Worm (Caenorhabditis elegans) whole organism, mixed stage, embryonic: Measurements from ENCODE around the gene EEED8.12.

Experiments used
- elt-1 ChIP-seq: sonication (generic microtip); optimal IDR thresholded peaks from 2 replicates; lab custom pipeline; 2017; ENCODE audit warnings: missing genetic modification characterization, mild to moderate bottlenecking, missing compliant biosample characterization, antibody characterized with exemption, moderate library complexity, borderline replicate concordance; ENCODE audit not compliant: insufficient read depth
- elt-3 ChIP-seq: fragments of 150-350 bp; optimal IDR thresholded peaks from 2 replicates; lab custom pipeline; 2014; ENCODE audit warnings: missing biosample characterization, missing genetic modification characterization
- ham-2 ChIP-seq: fragments of 200-800 bp; sonication (Bioruptor generic); optimal IDR thresholded peaks from 2 replicates; lab custom pipeline; 2018; ENCODE audit warnings: mild to moderate bottlenecking, missing genetic modification characterization, missing compliant biosample characterization
- lin-13 ChIP-seq: fragments of 150-350 bp; optimal IDR thresholded peaks from 2 replicates; lab custom pipeline; 2014; ENCODE audit warnings: missing biosample characterization, missing genetic modification characterization
- nhr-12 ChIP-seq: fragments of 150-350 bp; optimal IDR thresholded peaks from 2 replicates; lab custom pipeline; 2014; ENCODE audit warnings: missing biosample characterization, missing genetic modification characterization
- nhr-237 ChIP-seq: fragments of 150-350 bp; optimal IDR thresholded peaks from 2 replicates; lab custom pipeline; 2014; ENCODE audit warnings: missing biosample characterization, missing genetic modification characterization
- nhr-28 ChIP-seq: fragments of 150-350 bp; optimal IDR thresholded peaks from 2 replicates; lab custom pipeline; 2014; ENCODE audit warnings: missing biosample characterization, missing genetic modification characterization
- pha-4 ChIP-seq: fragments of 150-350 bp; optimal IDR thresholded peaks from 2 replicates; lab custom pipeline; 2018; ENCODE audit warnings: missing biosample characterization, missing genetic modification reagents, missing genetic modification characterization
- sptf-1 ChIP-seq: sonication (generic microtip); optimal IDR thresholded peaks from 2 replicates; lab custom pipeline; 2017; ENCODE audit warnings: mild to moderate bottlenecking, missing genetic modification characterization, moderate library complexity, missing compliant biosample characterization
- unc-39 ChIP-seq: fragments of 150-350 bp; optimal IDR thresholded peaks from 2 replicates; lab custom pipeline; 2014; ENCODE audit warnings: missing biosample characterization, missing genetic modification characterization
- unc-62 ChIP-seq: fragments of 150-350 bp; optimal IDR thresholded peaks from 2 replicates; lab custom pipeline; 2014; ENCODE audit warnings: missing biosample characterization, missing genetic modification reagents, missing genetic modification characterization
- ztf-11 ChIP-seq: fragments of 150-350 bp; optimal IDR thresholded peaks from 2 replicates; lab custom pipeline; 2014; ENCODE audit warnings: missing biosample characterization, missing genetic modification characterization

- TF ChIP-seq lin-13 (no peak), sptf-1 (tag; lab: Kevin White, UChicago) (no peak), elt-3 (tag; lab: Kevin White, UChicago) (no peak), pha-4 (tag; lab: Kevin White, UChicago) (no peak), unc-39 (tag; lab: Kevin White, UChicago) (no peak), nhr-237 (no peak), ztf-11 (tag; lab: Kevin White, UChicago) (no peak), nhr-28 (no peak), unc-62 (GFP tag; lab: Kevin White, UChicago) (no peak), elt-1 (tag; lab: Kevin White, UChicago) (no peak), ham-2 (no peak), nhr-12 (tag; lab: Kevin White, UChicago) (no peak)
Measured at ce11 chrII:5364516-5364915, 44.3 kb downstream of the EEED8.12 start.
